Fruit fly (Drosophila melanogaster) whole organism, embryonic: ENCODE results near the gene Or22c.

Experiments
- Abd-B ChIP-seq: fragments of 200-800 bp; sonication (Bioruptor generic); optimal IDR thresholded peaks from 2 replicates; lab custom pipeline; 2018; ENCODE audit warnings: missing biosample characterization, mild to moderate bottlenecking, missing genetic modification characterization, moderate library complexity
- Bgb ChIP-seq: fragments of 200-800 bp; sonication (Bioruptor generic); IDR thresholded peaks from 2 replicates; pipeline ENCODE4 v1.3.6; 2022; ENCODE audit warnings: missing biosample characterization, missing genetic modification characterization; ENCODE audit not compliant: partially characterized antibody
- Bteb2 ChIP-seq: fragments of 200-800 bp; sonication (Bioruptor generic); optimal IDR thresholded peaks from 2 replicates; lab custom pipeline; 2016; ENCODE audit warnings: missing biosample characterization, missing genetic modification characterization
- CG1024 ChIP-seq: fragments of 200-800 bp; sonication (Bioruptor generic); IDR thresholded peaks from 2 replicates; pipeline ENCODE4 v1.3.6; 2022; ENCODE audit warnings: missing biosample characterization, missing genetic modification characterization
- CG11398 ChIP-seq: fragments of 200-800 bp; sonication (Bioruptor generic); optimal IDR thresholded peaks from 2 replicates; lab custom pipeline; 2016; ENCODE audit warnings: missing biosample characterization, missing genetic modification characterization
- CG15011 ChIP-seq: fragments of 200-800 bp; sonication (Bioruptor generic); optimal IDR thresholded peaks from 3 replicates; lab custom pipeline; 2018; ENCODE audit warnings: missing biosample characterization, mild to moderate bottlenecking, missing genetic modification characterization
- CG15479 ChIP-seq: fragments of 200-800 bp; sonication (Bioruptor generic); optimal IDR thresholded peaks from 3 replicates; lab custom pipeline; 2019; ENCODE audit warnings: missing biosample characterization, mild to moderate bottlenecking, missing genetic modification characterization, moderate library complexity
- CG17612 ChIP-seq: fragments of 200-800 bp; sonication (Bioruptor generic); IDR thresholded peaks from 2 replicates; pipeline ENCODE4 v1.3.6; 2022; ENCODE audit warnings: missing biosample characterization, missing genetic modification characterization
- CG17802 ChIP-seq: fragments of 200-800 bp; sonication (Bioruptor generic); optimal IDR thresholded peaks from 2 replicates; lab custom pipeline; 2018; ENCODE audit warnings: missing biosample characterization, mild to moderate bottlenecking, missing genetic modification characterization, moderate library complexity
- CG2120 ChIP-seq: fragments of 200-800 bp; sonication (Bioruptor generic); optimal IDR thresholded peaks from 3 replicates; lab custom pipeline; 2016; ENCODE audit warnings: missing biosample characterization, missing genetic modification characterization
- CG2202 ChIP-seq: fragments of 200-800 bp; sonication (Bioruptor generic); optimal IDR thresholded peaks from 2 replicates; lab custom pipeline; 2018; ENCODE audit warnings: missing biosample characterization, mild to moderate bottlenecking, missing genetic modification characterization
- CG2875 ChIP-seq: fragments of 200-800 bp; sonication (Bioruptor generic); optimal IDR thresholded peaks from 2 replicates; lab custom pipeline; 2017; ENCODE audit warnings: missing biosample characterization, mild to moderate bottlenecking, missing genetic modification characterization, missing genetic modification reagents
- CG32532 ChIP-seq: fragments of 200-800 bp; sonication (Bioruptor generic); IDR thresholded peaks from 2 replicates; pipeline ENCODE4 v1.3.6; 2022; ENCODE audit warnings: missing biosample characterization, missing genetic modification characterization
- CG33213 ChIP-seq: fragments of 200-800 bp; sonication (Bioruptor generic); optimal IDR thresholded peaks from 3 replicates; lab custom pipeline; 2016; ENCODE audit warnings: missing biosample characterization, missing genetic modification characterization
- CG6689 ChIP-seq: fragments of 200-800 bp; sonication (Bioruptor generic); IDR thresholded peaks from 2 replicates; pipeline ENCODE4 v1.3.6; 2022; ENCODE audit warnings: missing biosample characterization, missing genetic modification characterization
- CG7928 ChIP-seq: fragments of 200-800 bp; sonication (Bioruptor generic); optimal IDR thresholded peaks from 2 replicates; lab custom pipeline; 2017; ENCODE audit warnings: missing biosample characterization, mild to moderate bottlenecking, missing genetic modification characterization
- CG8281 ChIP-seq: fragments of 200-800 bp; sonication (Bioruptor generic); optimal IDR thresholded peaks from 2 replicates; lab custom pipeline; 2018; ENCODE audit warnings: missing biosample characterization, mild to moderate bottlenecking, missing genetic modification characterization, moderate library complexity
- CG8359 ChIP-seq: fragments of 200-800 bp; sonication (Bioruptor generic); optimal IDR thresholded peaks from 2 replicates; lab custom pipeline; 2017; ENCODE audit warnings: missing biosample characterization, mild to moderate bottlenecking, missing genetic modification characterization, borderline replicate concordance
- CoRest ChIP-seq: fragments of 200-800 bp; sonication (Bioruptor generic); optimal IDR thresholded peaks from 3 replicates; lab custom pipeline; 2018; ENCODE audit warnings: missing biosample characterization, mild to moderate bottlenecking, missing genetic modification characterization, moderate library complexity
- Dad ChIP-seq: fragments of 200-800 bp; sonication (Bioruptor generic); optimal IDR thresholded peaks from 3 replicates; lab custom pipeline; 2016; ENCODE audit warnings: missing biosample characterization, missing genetic modification characterization
- Dref ChIP-seq: fragments of 200-800 bp; sonication (Bioruptor generic); IDR thresholded peaks from 2 replicates; pipeline ENCODE4 v1.3.6; 2022; ENCODE audit warnings: missing biosample characterization, missing genetic modification characterization
- Ets97D ChIP-seq: fragments of 200-800 bp; sonication (Bioruptor generic); optimal IDR thresholded peaks from 3 replicates; lab custom pipeline; 2016; ENCODE audit warnings: missing biosample characterization, missing genetic modification characterization
- Gug ChIP-seq: fragments of 200-800 bp; sonication (Bioruptor generic); IDR thresholded peaks from 4 replicates; pipeline ENCODE4 v1.3.6; 2022; ENCODE audit warnings: missing biosample characterization, missing genetic modification characterization
- HLH4C ChIP-seq: fragments of 200-800 bp; sonication (Bioruptor generic); IDR thresholded peaks from 3 replicates; pipeline ENCODE4 v1.3.6; 2022; ENCODE audit warnings: missing biosample characterization, missing genetic modification characterization; ENCODE audit not compliant: partially characterized antibody
- HmgZ ChIP-seq: fragments of 200-800 bp; sonication (Bioruptor generic); optimal IDR thresholded peaks from 2 replicates; lab custom pipeline; 2018; ENCODE audit warnings: missing biosample characterization, mild to moderate bottlenecking, missing genetic modification characterization
- Hr39 ChIP-seq: fragments of >200 bp; optimal IDR thresholded peaks from 2 replicates; lab custom pipeline; 2017
- Kr ChIP-seq: fragments of 200-800 bp; sonication (Bioruptor generic); optimal IDR thresholded peaks from 2 replicates; lab custom pipeline; 2017; ENCODE audit warnings: missing biosample characterization, mild to moderate bottlenecking, missing genetic modification characterization
- Nf-YB ChIP-seq: fragments of 200-800 bp; sonication (Bioruptor generic); optimal IDR thresholded peaks from 3 replicates; lab custom pipeline; 2019; ENCODE audit warnings: missing biosample characterization, mild to moderate bottlenecking, missing genetic modification characterization, moderate library complexity
- Poxn ChIP-seq: fragments of 200-800 bp; sonication (Bioruptor generic); IDR thresholded peaks from 2 replicates; pipeline ENCODE4 v1.3.6; 2022; ENCODE audit warnings: missing biosample characterization, missing genetic modification characterization
- Spps ChIP-seq: fragments of 200-800 bp; sonication (Bioruptor generic); optimal IDR thresholded peaks from 2 replicates; lab custom pipeline; 2018; ENCODE audit warnings: missing biosample characterization, mild to moderate bottlenecking, missing genetic modification characterization
- Sry-δ ChIP-seq: fragments of 200-800 bp; sonication (Bioruptor generic); optimal IDR thresholded peaks from 2 replicates; lab custom pipeline; 2016; ENCODE audit warnings: missing biosample characterization, missing genetic modification characterization
- ab ChIP-seq: fragments of 200-800 bp; sonication (Bioruptor generic); optimal IDR thresholded peaks from 2 replicates; lab custom pipeline; 2016; ENCODE audit warnings: missing biosample characterization, missing genetic modification characterization
- ato ChIP-seq: fragments of 200-800 bp; sonication (Bioruptor generic); IDR thresholded peaks from 2 replicates; pipeline ENCODE4 v1.3.6; 2022; ENCODE audit warnings: missing biosample characterization, missing genetic modification characterization; ENCODE audit not compliant: partially characterized antibody
- az2 ChIP-seq: fragments of 200-800 bp; sonication (Bioruptor generic); optimal IDR thresholded peaks from 3 replicates; lab custom pipeline; 2016; ENCODE audit warnings: missing biosample characterization, missing genetic modification characterization
- bcd ChIP-seq: fragments of 200-800 bp; sonication (Bioruptor generic); optimal IDR thresholded peaks from 2 replicates; lab custom pipeline; 2017; ENCODE audit warnings: missing biosample characterization, mild to moderate bottlenecking, missing genetic modification characterization
- btn ChIP-seq: fragments of 200-800 bp; sonication (Bioruptor generic); optimal IDR thresholded peaks from 2 replicates; lab custom pipeline; 2016; ENCODE audit warnings: missing biosample characterization, missing genetic modification characterization
- crc ChIP-seq: fragments of 200-800 bp; sonication (Bioruptor generic); optimal IDR thresholded peaks from 2 replicates; lab custom pipeline; 2016; ENCODE audit warnings: missing biosample characterization, missing genetic modification characterization
- ewg ChIP-seq: fragments of 200-800 bp; sonication (Bioruptor generic); optimal IDR thresholded peaks from 3 replicates; lab custom pipeline; 2017; ENCODE audit warnings: mild to moderate bottlenecking, missing biosample characterization, missing genetic modification reagents, missing genetic modification characterization
- eyg ChIP-seq: fragments of 200-800 bp; sonication (Bioruptor generic); optimal IDR thresholded peaks from 3 replicates; lab custom pipeline; 2016; ENCODE audit warnings: missing biosample characterization, missing genetic modification characterization
- gem ChIP-seq: fragments of 200-800 bp; sonication (Bioruptor generic); optimal IDR thresholded peaks from 2 replicates; lab custom pipeline; 2019; ENCODE audit warnings: missing biosample characterization, mild to moderate bottlenecking, missing genetic modification characterization, moderate library complexity
- gsb ChIP-seq: fragments of 200-800 bp; sonication (Bioruptor generic); IDR thresholded peaks from 2 replicates; pipeline ENCODE4 v1.3.6; 2022; ENCODE audit warnings: missing biosample characterization, missing genetic modification characterization
- hth ChIP-seq: fragments of >200 bp; optimal IDR thresholded peaks from 2 replicates; lab custom pipeline; 2017; ENCODE audit warnings: inconsistent platforms
- lab ChIP-seq: fragments of 200-800 bp; sonication (Bioruptor generic); optimal IDR thresholded peaks from 3 replicates; lab custom pipeline; 2017; ENCODE audit warnings: missing biosample characterization, missing genetic modification characterization, mild to moderate bottlenecking, moderate library complexity, missing genetic modification reagents
- onecut ChIP-seq: fragments of 200-800 bp; sonication (Bioruptor generic); IDR thresholded peaks from 2 replicates; pipeline ENCODE4 v1.3.6; 2022; ENCODE audit warnings: missing biosample characterization, missing genetic modification characterization
- sens ChIP-seq: fragments of 200-800 bp; sonication (Bioruptor generic); peaks from one replicate; lab custom pipeline; 2016; ENCODE audit warnings: missing biosample characterization, missing genetic modification characterization
- sisA ChIP-seq: fragments of 200-800 bp; sonication (Bioruptor generic); IDR thresholded peaks from 2 replicates; pipeline ENCODE4 v1.3.6; 2022; ENCODE audit warnings: missing biosample characterization, missing genetic modification characterization
- tgo ChIP-seq: fragments of 200-800 bp; sonication (Bioruptor generic); IDR thresholded peaks from 3 replicates; pipeline ENCODE4 v1.3.6; 2022; ENCODE audit warnings: missing biosample characterization, missing genetic modification characterization
- tin ChIP-seq: fragments of 200-800 bp; sonication (Bioruptor generic); optimal IDR thresholded peaks from 3 replicates; lab custom pipeline; 2016; ENCODE audit warnings: missing biosample characterization, missing genetic modification characterization
- tx ChIP-seq: fragments of 200-800 bp; sonication (Bioruptor generic); optimal IDR thresholded peaks from 2 replicates; lab custom pipeline; 2016; ENCODE audit warnings: missing biosample characterization, missing genetic modification characterization
- usp ChIP-seq: fragments of >200 bp; optimal IDR thresholded peaks from 2 replicates; lab custom pipeline; 2017; ENCODE audit warnings: missing biosample characterization, missing genetic modification characterization
- wor ChIP-seq: fragments of 200-800 bp; sonication (Bioruptor generic); IDR thresholded peaks from 2 replicates; pipeline ENCODE4 v1.3.6; 2022; ENCODE audit warnings: missing biosample characterization, missing genetic modification characterization
- z ChIP-seq: fragments of 200-800 bp; sonication (Bioruptor generic); IDR thresholded peaks from 3 replicates; pipeline ENCODE4 v1.3.6; 2022; ENCODE audit warnings: missing biosample characterization, missing genetic modification characterization

Gene Or22c

dm6 chr2L:2037551-2038252, 16.7 kb upstream of the Or22c start (continued):
- TF ChIP-seq onecut (GFP tag; lab: Robert Waterston, UW) (no peak), CG2875 (GFP tag; lab: Kevin White, UChicago) (no peak), CG32532 (GFP tag; lab: Robert Waterston, UW) (peak; percentile 38; the same call in 1 of the 2 replicates), az2 (GFP tag; lab: Kevin White, UChicago) (no peak), z (GFP tag; lab: Robert Waterston, UW) (no peak), Bteb2 (GFP tag; lab: Kevin White, UChicago) (no peak), CG15011 (GFP tag; lab: Kevin White, UChicago) (no peak), tgo (GFP tag; lab: Robert Waterston, UW) (no peak), Ets97D (GFP tag; lab: Kevin White, UChicago) (peak; percentile 89), Bgb (GFP tag; lab: Robert Waterston, UW) (peak; percentile 96), CG15479 (GFP tag; lab: Kevin White, UChicago) (no peak), CG8359 (GFP tag; lab: Kevin White, UChicago) (no peak), CG17802 (no peak), CG7928 (GFP tag; lab: Kevin White, UChicago) (peak; percentile 19), Dref (GFP tag; lab: Robert Waterston, UW) (peak; percentile 97), gem (tag; lab: Kevin White, UChicago) (no peak), gsb (GFP tag; lab: Robert Waterston, UW) (no peak), CG6689 (GFP tag; lab: Robert Waterston, UW) (no peak), usp (GFP tag; lab: Kevin White, UChicago) (no peak), CG1024 (GFP tag; lab: Robert Waterston, UW) (no peak), CG8281 (tag; lab: Kevin White, UChicago) (no peak), hth (no peak), CG2202 (tag; lab: Kevin White, UChicago) (no peak), Poxn (no peak), lab (GFP tag; lab: Kevin White, UChicago) (no peak), eyg (no peak), CoRest (tag; lab: Kevin White, UChicago) (peak; percentile 40), Gug (GFP tag; lab: Robert Waterston, UW) (peak; percentile 40; the same call in 1 of the 4 replicates), Spps (no peak), sisA (GFP tag; lab: Robert Waterston, UW) (no peak), CG17612 (GFP tag; lab: Robert Waterston, UW) (no peak), ato (peak; percentile 84), CG2120 (peak; percentile 39), Abd-B (peak; percentile 62), HmgZ (tag; lab: Kevin White, UChicago) (peak; percentile 82), Sry-δ (GFP tag; lab: Kevin White, UChicago) (peak; percentile 100), CG33213 (GFP tag; lab: Kevin White, UChicago) (peak; percentile 79), Hr39 (no peak), CG11398 (no peak), Nf-YB (GFP tag; lab: Kevin White, UChicago) (peak; percentile 35), Dad (GFP tag; lab: Kevin White, UChicago) (peak; percentile 31), ewg (GFP tag; lab: Kevin White, UChicago) (no peak), btn (GFP tag; lab: Kevin White, UChicago) (no peak), wor (GFP tag; lab: Robert Waterston, UW) (no peak), bcd (GFP tag; lab: Kevin White, UChicago) (peak; percentile 37), crc (GFP tag; lab: Kevin White, UChicago) (no peak), HLH4C (GFP tag; lab: Robert Waterston, UW) (peak; percentile 81), tin (GFP tag; lab: Kevin White, UChicago) (no peak), ab (GFP tag; lab: Kevin White, UChicago) (no peak), Kr (GFP tag; lab: Kevin White, UChicago) (no peak), tx (no peak), sens (GFP tag; lab: Kevin White, UChicago) (no peak)
